Worm (Caenorhabditis elegans) whole organism, L3 larva: ENCODE measurements around the gene C48D1.5.

Experiments used
- ZK546.5 ChIP-seq: sonication (generic microtip); optimal IDR thresholded peaks from 2 replicates; lab custom pipeline; 2017; ENCODE audit warnings: missing biosample characterization, missing genetic modification characterization
- aly-2 ChIP-seq: fragments of 150-350 bp; optimal IDR thresholded peaks from 2 replicates; lab custom pipeline; 2014; ENCODE audit warnings: missing biosample characterization, missing genetic modification characterization
- ceh-28 ChIP-seq: fragments of 150-350 bp; optimal IDR thresholded peaks from 2 replicates; lab custom pipeline; 2014; ENCODE audit warnings: missing biosample characterization, missing genetic modification reagents, missing genetic modification characterization
- ceh-82 ChIP-seq: fragments of 150-350 bp; optimal IDR thresholded peaks from 2 replicates; lab custom pipeline; 2014; ENCODE audit warnings: missing biosample characterization, missing genetic modification characterization
- ceh-9 ChIP-seq: sonication (generic microtip); optimal IDR thresholded peaks from 2 replicates; lab custom pipeline; 2018; ENCODE audit warnings: missing biosample characterization, missing genetic modification characterization
- daf-12 ChIP-seq: fragments of 150-350 bp; optimal IDR thresholded peaks from 2 replicates; lab custom pipeline; 2014; ENCODE audit warnings: missing biosample characterization, missing genetic modification reagents, missing genetic modification characterization
- egl-27 ChIP-seq: sonication (generic microtip); optimal IDR thresholded peaks from 4 replicates; lab custom pipeline; 2017; ENCODE audit warnings: missing biosample characterization, missing genetic modification reagents, missing genetic modification characterization
- egl-5 ChIP-seq: fragments of 150-350 bp; optimal IDR thresholded peaks from 2 replicates; lab custom pipeline; 2017; ENCODE audit warnings: missing biosample characterization, missing genetic modification reagents, missing genetic modification characterization, inconsistent platforms
- elt-1 ChIP-seq: fragments of 150-350 bp; optimal IDR thresholded peaks from 2 replicates; lab custom pipeline; 2014; ENCODE audit warnings: missing biosample characterization, missing genetic modification characterization
- elt-2 ChIP-seq: sonication (generic microtip); optimal IDR thresholded peaks from 2 replicates; lab custom pipeline; 2016; ENCODE audit warnings: missing genetic modification reagents, mild to moderate bottlenecking, missing genetic modification characterization, missing compliant biosample characterization
- eor-1 ChIP-seq, 2 experiments: fragments of 150-350 bp; optimal IDR thresholded peaks; 2 replicates each; lab custom pipeline; 2014 to 2018; ENCODE audit warnings: missing biosample characterization in 2 of 2, missing genetic modification characterization in 2 of 2
- fkh-10 ChIP-seq: sonication (generic microtip); optimal IDR thresholded peaks from 2 replicates; lab custom pipeline; 2017; ENCODE audit warnings: missing biosample characterization, missing genetic modification reagents, missing genetic modification characterization
- fos-1 ChIP-seq: fragments of 150-350 bp; optimal IDR thresholded peaks from 2 replicates; lab custom pipeline; 2014; ENCODE audit warnings: missing biosample characterization, missing genetic modification characterization
- hmg-11 ChIP-seq: sonication (generic microtip); optimal IDR thresholded peaks from 2 replicates; lab custom pipeline; 2016; ENCODE audit warnings: missing genetic modification characterization, missing compliant biosample characterization
- lin-15B ChIP-seq: fragments of 150-350 bp; optimal IDR thresholded peaks from 2 replicates; lab custom pipeline; 2014; ENCODE audit warnings: missing biosample characterization, missing genetic modification characterization
- lin-39 ChIP-seq: fragments of 150-350 bp; optimal IDR thresholded peaks from 2 replicates; lab custom pipeline; 2018; ENCODE audit warnings: missing biosample characterization, missing genetic modification reagents, missing genetic modification characterization
- lsy-12 ChIP-seq: sonication (generic microtip); optimal IDR thresholded peaks from 2 replicates; lab custom pipeline; 2016; ENCODE audit warnings: mild to moderate bottlenecking, missing genetic modification characterization, missing compliant biosample characterization
- mml-1 ChIP-seq: fragments of 150-350 bp; sonication (generic microtip); optimal IDR thresholded peaks from 3 replicates; lab custom pipeline; 2014; ENCODE audit warnings: missing biosample characterization, missing genetic modification characterization
- nfya-1 ChIP-seq: sonication (generic microtip); optimal IDR thresholded peaks from 2 replicates; lab custom pipeline; 2017; ENCODE audit warnings: missing genetic modification characterization, mild to moderate bottlenecking, missing compliant biosample characterization, antibody characterized with exemption, moderate library complexity; ENCODE audit not compliant: insufficient read depth
- nhr-11 ChIP-seq: fragments of 150-350 bp; optimal IDR thresholded peaks from 2 replicates; lab custom pipeline; 2014; ENCODE audit warnings: missing biosample characterization, missing genetic modification characterization
- nhr-12 ChIP-seq: fragments of 150-350 bp; optimal IDR thresholded peaks from 2 replicates; lab custom pipeline; 2014; ENCODE audit warnings: missing biosample characterization, missing genetic modification characterization
- nhr-23 ChIP-seq: fragments of 150-350 bp; optimal IDR thresholded peaks from 2 replicates; lab custom pipeline; 2014; ENCODE audit warnings: missing biosample characterization, missing genetic modification reagents, missing genetic modification characterization
- nhr-25 ChIP-seq: sonication (generic microtip); optimal IDR thresholded peaks from 2 replicates; lab custom pipeline; 2017; ENCODE audit warnings: missing biosample characterization, missing genetic modification characterization
- nhr-28 ChIP-seq: fragments of 150-350 bp; optimal IDR thresholded peaks from 2 replicates; lab custom pipeline; 2014; ENCODE audit warnings: missing biosample characterization, missing genetic modification characterization
- nhr-76 ChIP-seq: fragments of 150-350 bp; sonication (generic microtip); optimal IDR thresholded peaks from 5 replicates; lab custom pipeline; 2014; ENCODE audit warnings: missing biosample characterization, missing genetic modification characterization
- nhr-77 ChIP-seq: fragments of 150-350 bp; optimal IDR thresholded peaks from 2 replicates; lab custom pipeline; 2014; ENCODE audit warnings: missing biosample characterization, missing genetic modification characterization
- pqm-1 ChIP-seq: fragments of 150-350 bp; optimal IDR thresholded peaks from 2 replicates; lab custom pipeline; 2017; ENCODE audit warnings: missing biosample characterization, missing genetic modification characterization, inconsistent platforms
- sea-2 ChIP-seq: fragments of 150-350 bp; sonication (generic microtip); optimal IDR thresholded peaks from 4 replicates; lab custom pipeline; 2014; ENCODE audit warnings: missing biosample characterization, missing genetic modification reagents, missing genetic modification characterization
- skn-1 ChIP-seq: fragments of 150-350 bp; optimal IDR thresholded peaks from 2 replicates; lab custom pipeline; 2014; ENCODE audit warnings: missing biosample characterization, missing genetic modification characterization
- snpc-4 ChIP-seq: fragments of 150-350 bp; optimal IDR thresholded peaks from 2 replicates; lab custom pipeline; 2014; ENCODE audit warnings: missing biosample characterization, missing genetic modification characterization
- tbx-2 ChIP-seq: sonication (generic microtip); optimal IDR thresholded peaks from 2 replicates; lab custom pipeline; 2016; ENCODE audit warnings: mild to moderate bottlenecking, missing genetic modification characterization, missing compliant biosample characterization
- unc-62 ChIP-seq: fragments of 150-350 bp; sonication (generic microtip); optimal IDR thresholded peaks from 4 replicates; lab custom pipeline; 2014; ENCODE audit warnings: missing biosample characterization, missing genetic modification reagents, missing genetic modification characterization
- zag-1 ChIP-seq: fragments of 150-350 bp; optimal IDR thresholded peaks from 2 replicates; lab custom pipeline; 2014; ENCODE audit warnings: missing biosample characterization, missing genetic modification characterization
- ztf-11 ChIP-seq: fragments of 150-350 bp; optimal IDR thresholded peaks from 2 replicates; lab custom pipeline; 2014; ENCODE audit warnings: missing biosample characterization, missing genetic modification characterization
- ztf-4 ChIP-seq: fragments of 150-350 bp; optimal IDR thresholded peaks from 2 replicates; lab custom pipeline; 2014; ENCODE audit warnings: missing biosample characterization, missing genetic modification characterization

Gene C48D1.5

DNA sequence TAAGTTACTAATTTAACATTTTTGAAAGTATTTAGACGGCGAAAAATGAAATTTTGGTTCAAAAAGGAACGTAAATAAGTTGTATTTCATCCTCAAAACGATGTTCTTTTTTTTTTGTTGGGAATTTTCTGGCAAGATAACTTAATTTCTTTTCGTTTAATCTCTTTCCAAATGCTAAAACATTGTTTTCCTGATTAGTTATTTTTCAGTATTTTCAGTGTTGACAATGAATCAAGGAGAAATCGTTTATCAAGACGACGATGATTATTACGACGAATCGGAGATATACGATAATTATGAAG lies 19.0 kb downstream of the C48D1.5 start, which contains the start of gene lin-54:
Gene lin-54 (plus strand): TSS at position 203 of the 302 bp plus-strand sequence.
- peak in 1 of 2 experiments; percentile 5 for TF ChIP-seq eor-1 (tag; optimal IDR thresholded peaks at IDR 0.05; lab: Kevin White, UChicago)
- no peak for TF ChIP-seq elt-2
- TF ChIP-seq, all 47 proteins: peak for 1

DNA sequence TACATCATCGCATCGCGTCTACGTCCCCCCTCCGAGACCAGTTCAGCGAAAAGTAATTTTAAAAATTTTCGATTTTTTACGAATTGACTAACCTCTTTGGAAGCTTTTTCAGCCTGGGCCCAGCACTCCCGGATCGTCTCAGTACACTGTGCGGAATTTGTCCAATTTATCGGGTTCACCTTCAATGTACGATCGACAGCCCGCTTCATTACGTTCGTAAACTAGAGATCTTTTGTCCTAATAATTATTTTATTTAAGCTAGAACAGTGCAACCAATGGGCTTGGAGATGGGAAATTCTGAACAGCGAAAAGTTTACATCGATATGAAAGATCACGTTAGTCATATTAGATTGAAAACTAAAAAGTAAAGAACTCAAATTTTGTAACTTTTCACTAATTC lies 19.6 kb downstream of the C48D1.5 start:
- TF ChIP-seq skn-1 (tag; lab: Kevin White, UChicago) (no peak), nhr-76 (tag; lab: Kevin White, UChicago) (no peak), nfya-1 (tag; lab: Kevin White, UChicago) (no peak), egl-27 (tag; lab: Kevin White, UChicago) (no peak), fos-1 (tag; lab: Kevin White, UChicago) (no peak), egl-5 (no peak), lsy-12 (tag; lab: Kevin White, UChicago) (no peak), ztf-11 (tag; lab: Kevin White, UChicago) (no peak)

DNA sequence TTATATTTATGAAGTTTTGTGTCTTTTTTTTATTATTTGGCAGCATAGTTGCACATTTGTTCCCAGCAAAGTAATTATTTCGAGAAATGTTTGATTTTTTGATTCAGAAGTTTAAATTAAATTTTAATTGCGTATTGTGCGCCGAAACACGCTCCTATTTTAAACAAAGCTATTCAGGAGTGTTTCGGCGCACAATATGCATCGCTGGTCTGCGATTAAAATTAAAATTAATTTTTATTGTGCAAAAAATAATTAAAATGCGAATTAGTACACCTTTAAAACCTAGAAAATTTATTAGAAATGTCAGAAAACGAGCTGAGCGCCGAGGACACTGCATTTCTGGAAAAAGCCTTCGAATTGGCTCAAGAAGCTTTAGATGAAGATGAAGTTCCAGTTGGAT lies 21.6 kb downstream of the C48D1.5 start, which contains the start of gene JC8.4:
Gene JC8.4 (plus strand): TSS at position 301 of the 400 bp plus-strand sequence.
- TF ChIP-seq elt-1 (tag; lab: Kevin White, UChicago) (no peak), ceh-9 (tag; lab: Kevin White, UChicago) (no peak), lsy-12 (tag; lab: Kevin White, UChicago) (no peak), elt-2 (no peak), nhr-77 (no peak), ztf-4 (tag; lab: Kevin White, UChicago) (no peak), daf-12 (tag; lab: Kevin White, UChicago) (no peak), lin-39 (tag; lab: Kevin White, UChicago) (no peak), nhr-25 (no peak), nhr-28 (tag; lab: Kevin White, UChicago) (no peak), fkh-10 (GFP tag; lab: Kevin White, UChicago) (no peak), egl-27 (tag; lab: Kevin White, UChicago) (no peak), sea-2 (no peak), nhr-12 (tag; lab: Kevin White, UChicago) (no peak), zag-1 (tag; lab: Kevin White, UChicago) (no peak), fos-1 (tag; lab: Kevin White, UChicago) (no peak), nhr-23 (no peak)

- TF ChIP-seq snpc-4 (no peak), nhr-11 (tag; lab: Kevin White, UChicago) (no peak), egl-5 (no peak)
Measured at ce11 chrIV:13244024-13244423, 22.3 kb downstream of the C48D1.5 start, which contains the start of gene cox-11. Gene cox-11 (plus strand): TSS chrIV:13244324.

ce11 chrIV:13246961-13247360 lies 25.2 kb downstream of the C48D1.5 start, which contains the start of gene JC8.7:
Gene JC8.7 (plus strand): TSS chrIV:13247261.
- no peak for TF ChIP-seq tbx-2
- no peak for TF ChIP-seq ZK546.5 (tag; lab: Kevin White, UChicago)
- no peak for TF ChIP-seq ceh-28 (tag; lab: Kevin White, UChicago)
- no peak for TF ChIP-seq nhr-76 (tag; lab: Kevin White, UChicago)
- TF ChIP-seq lin-39 (tag; lab: Kevin White, UChicago): no peak
- no peak for TF ChIP-seq nhr-12 (tag; lab: Kevin White, UChicago)
- TF ChIP-seq ceh-82 (tag; lab: Kevin White, UChicago): no peak
- TF ChIP-seq aly-2 (tag; lab: Kevin White, UChicago): no peak
- no peak for TF ChIP-seq nhr-25
- TF ChIP-seq hmg-11: no peak
- no peak for TF ChIP-seq elt-1 (tag; lab: Kevin White, UChicago)
- no peak for TF ChIP-seq pqm-1 (tag; lab: Kevin White, UChicago)
- TF ChIP-seq daf-12 (tag; lab: Kevin White, UChicago): no peak
- no peak for TF ChIP-seq unc-62
- no peak for TF ChIP-seq nhr-28 (tag; lab: Kevin White, UChicago)
- no peak for TF ChIP-seq mml-1
- no peak for TF ChIP-seq egl-5
- no peak for TF ChIP-seq sea-2
- TF ChIP-seq snpc-4: no peak
- TF ChIP-seq lin-15B (tag; lab: Kevin White, UChicago): no peak
